Worm (Caenorhabditis elegans): Measurements from ENCODE around the gene ZK1067.3.

ZK1067.3 gene

DNA sequence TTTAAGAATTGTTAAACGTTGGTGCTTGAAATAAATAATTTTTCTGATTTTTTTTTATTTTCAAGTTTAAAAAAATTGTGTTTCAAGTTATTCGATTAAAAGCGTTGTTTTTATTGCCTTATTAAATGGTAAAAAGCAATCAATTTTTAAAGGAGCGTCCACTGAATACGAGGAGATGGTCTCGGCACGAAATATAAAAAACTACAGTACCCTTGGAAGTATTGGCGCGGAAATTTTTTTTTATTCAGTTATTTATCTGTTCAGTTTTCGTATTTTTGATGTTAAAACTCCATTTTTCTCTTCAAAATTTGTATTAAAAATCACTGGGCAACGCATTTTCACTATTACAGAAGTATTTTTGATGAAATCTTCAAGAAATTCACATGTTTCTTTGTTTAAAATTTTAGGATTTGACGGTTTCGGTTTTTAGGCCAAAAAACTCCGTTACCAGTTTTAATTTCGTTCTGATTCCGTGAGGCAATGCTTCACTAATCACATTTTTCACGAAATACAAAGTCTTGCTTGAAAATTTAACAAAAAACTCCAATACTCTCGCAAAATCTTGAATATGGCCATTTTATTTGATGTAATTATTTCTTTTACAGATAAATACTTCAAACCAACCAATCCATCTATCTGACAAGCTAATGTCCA lies 9.9 kb upstream of the ZK1067.3 start, which contains the start of gene znfx-1:
znfx-1 (plus strand) TSS at position 604 of the 654 bp plus-strand sequence.
- TF ChIP-seq dao-5 (tag; optimal IDR thresholded peaks at IDR 0.05), result no peak
- TF ChIP-seq him-1 (tag; optimal IDR thresholded peaks at IDR 0.05), result no peak
- peak; percentile 46 for TF ChIP-seq W03F9.2 (tag; optimal IDR thresholded peaks at IDR 0.05)

- no peak for TF ChIP-seq dao-5 (tag; optimal IDR thresholded peaks at IDR 0.05)
- no peak for TF ChIP-seq W03F9.2 (tag; optimal IDR thresholded peaks at IDR 0.05)
- no peak for TF ChIP-seq him-1 (tag; optimal IDR thresholded peaks at IDR 0.05)
Measured at ce11 chrII:9227134-9227533, 4.1 kb downstream of the ZK1067.3 start, which contains the start of gene abu-14. Gene abu-14, minus strand, starts transcription at chrII:9227214.

- no peak for TF ChIP-seq dao-5 (tag; optimal IDR thresholded peaks at IDR 0.05)
- no peak for TF ChIP-seq him-1 (tag; optimal IDR thresholded peaks at IDR 0.05)
- no peak for TF ChIP-seq W03F9.2 (tag; optimal IDR thresholded peaks at IDR 0.05)
Measured at ce11 chrII:9231240-9231639, 8.2 kb downstream of the ZK1067.3 start, which contains the start of gene gst-13. Gene gst-13, plus strand, starts transcription at chrII:9231457.

DNA sequence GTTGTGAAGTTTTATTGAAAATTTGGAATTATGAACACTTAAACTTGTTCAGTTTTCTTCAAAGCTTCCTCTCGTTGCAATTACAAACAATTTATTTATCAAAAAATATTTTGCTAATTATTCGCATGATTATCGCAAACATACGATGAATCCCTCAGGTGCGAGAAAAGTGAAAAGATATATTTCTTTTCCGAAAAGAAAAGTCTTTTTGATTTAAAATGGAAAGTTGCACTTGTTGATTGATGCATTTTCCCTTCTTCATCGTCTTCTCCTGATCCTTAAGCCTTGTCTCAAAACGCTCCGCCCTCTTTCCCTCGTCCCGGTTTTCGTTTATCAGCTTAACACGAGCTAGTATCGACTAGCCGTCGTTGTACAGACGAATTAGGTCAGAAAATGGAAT lies 9.4 kb downstream of the ZK1067.3 start:
- TF ChIP-seq W03F9.2 (tag; optimal IDR thresholded peaks at IDR 0.05), result no peak
- no peak for TF ChIP-seq dao-5 (tag; optimal IDR thresholded peaks at IDR 0.05)
- TF ChIP-seq him-1 (tag; optimal IDR thresholded peaks at IDR 0.05), result no peak

DNA sequence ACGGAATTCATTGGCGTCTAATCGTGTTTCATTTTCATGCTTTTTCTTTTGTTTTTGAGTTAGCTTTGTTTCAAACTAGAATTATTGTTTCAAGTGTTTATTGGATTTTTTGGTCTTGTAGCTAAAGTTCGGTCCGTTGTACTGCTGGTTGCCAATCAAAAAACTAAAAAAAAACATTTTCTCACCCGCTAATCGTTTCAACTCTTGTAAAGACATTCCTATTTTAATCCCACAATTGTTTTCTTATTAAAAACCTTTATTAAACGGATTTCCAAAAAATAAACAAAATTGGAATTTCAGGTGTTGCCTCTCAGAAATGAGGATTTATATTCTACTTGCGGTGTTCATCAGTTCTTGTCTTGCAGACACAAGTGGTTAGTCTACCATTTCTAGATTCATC lies 9.9 kb downstream of the ZK1067.3 start, which contains the start of gene T26C5.2:
T26C5.2 (plus strand) TSS at position 301 of the 400 bp plus-strand sequence.
- TF ChIP-seq dao-5 (tag; optimal IDR thresholded peaks at IDR 0.05), result no peak
- TF ChIP-seq him-1 (tag; optimal IDR thresholded peaks at IDR 0.05), result no peak
- no peak for TF ChIP-seq W03F9.2 (tag; optimal IDR thresholded peaks at IDR 0.05)

DNA sequence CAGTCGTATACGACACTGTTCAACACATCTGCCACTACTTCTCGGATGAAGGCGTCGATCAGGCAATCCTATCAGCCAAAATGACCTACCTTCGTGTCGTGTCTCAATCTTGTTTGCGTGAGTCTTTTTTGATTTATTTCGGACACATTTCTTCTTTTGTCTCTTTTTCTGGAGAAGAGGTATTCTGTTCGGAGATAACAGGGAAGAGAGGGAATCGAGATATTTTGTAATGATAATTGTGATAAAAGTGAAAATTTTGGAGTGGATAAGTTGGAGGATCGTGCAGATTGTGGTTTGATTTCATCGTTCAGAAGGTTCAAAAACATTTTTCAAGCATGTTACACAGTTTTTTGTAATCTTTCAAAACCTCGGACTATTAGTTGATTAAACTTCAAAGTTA lies 10.7 kb downstream of the ZK1067.3 start:
- TF ChIP-seq W03F9.2 (tag; optimal IDR thresholded peaks at IDR 0.05) (no peak), him-1 (tag; optimal IDR thresholded peaks at IDR 0.05) (no peak), dao-5 (tag; optimal IDR thresholded peaks at IDR 0.05) (no peak)

DNA sequence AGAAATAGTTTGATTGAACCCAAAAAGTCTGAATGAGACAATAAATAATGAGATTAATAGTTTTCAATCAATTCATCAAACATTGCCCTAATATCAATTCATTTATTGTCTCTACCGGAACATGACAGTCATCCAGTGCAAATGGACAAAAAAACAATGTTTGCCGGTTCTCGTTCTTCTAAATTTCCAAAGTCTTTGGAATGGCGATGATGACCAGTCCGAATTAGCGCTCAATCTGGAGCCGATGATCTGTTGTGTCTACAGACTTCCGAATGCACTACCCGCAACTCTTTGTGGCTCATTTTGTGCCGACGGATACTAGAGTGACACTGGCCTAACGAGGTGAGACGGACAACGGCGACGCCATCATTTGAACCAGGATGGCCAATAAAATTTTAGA lies 13.2 kb downstream of the ZK1067.3 start, which contains the start of gene T26C5.3:
T26C5.3 (plus strand) TSS at position 301 of the 400 bp plus-strand sequence.
- TF ChIP-seq W03F9.2 (tag; optimal IDR thresholded peaks at IDR 0.05), result no peak
- TF ChIP-seq dao-5 (tag; optimal IDR thresholded peaks at IDR 0.05), result no peak
- TF ChIP-seq him-1 (tag; optimal IDR thresholded peaks at IDR 0.05), result no peak

DNA sequence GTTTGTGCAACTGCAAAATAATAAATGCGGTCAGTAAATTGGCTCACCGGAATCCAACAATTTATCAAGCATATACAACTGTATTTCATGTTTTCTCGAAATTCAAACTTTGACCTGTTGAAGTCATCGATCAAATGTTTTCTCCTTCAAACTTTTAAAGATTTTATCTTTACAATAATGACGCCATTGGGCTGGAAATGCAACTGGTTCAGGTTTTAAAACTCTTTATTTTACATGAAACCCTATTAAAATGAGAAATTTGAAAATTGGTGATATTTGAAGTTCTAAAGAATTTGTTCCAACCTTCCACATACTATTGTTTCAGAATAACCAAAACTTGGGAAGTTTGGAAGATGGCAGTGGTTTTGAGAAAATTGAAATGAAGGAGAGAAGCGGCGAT lies 13.9 kb downstream of the ZK1067.3 start:
- TF ChIP-seq dao-5 (tag; optimal IDR thresholded peaks at IDR 0.05) (no peak), him-1 (tag; optimal IDR thresholded peaks at IDR 0.05) (no peak), W03F9.2 (tag; optimal IDR thresholded peaks at IDR 0.05) (no peak)

ce11 chrII:9237719-9238118 lies 14.7 kb downstream of the ZK1067.3 start:
- no peak for TF ChIP-seq dao-5 (tag; optimal IDR thresholded peaks at IDR 0.05)
- no peak for TF ChIP-seq him-1 (tag; optimal IDR thresholded peaks at IDR 0.05)
- TF ChIP-seq W03F9.2 (tag; optimal IDR thresholded peaks at IDR 0.05), result no peak

ce11 chrII:9241610-9242009 lies 18.5 kb downstream of the ZK1067.3 start:
- no peak for TF ChIP-seq him-1 (tag; optimal IDR thresholded peaks at IDR 0.05)
- no peak for TF ChIP-seq W03F9.2 (tag; optimal IDR thresholded peaks at IDR 0.05)
- no peak for TF ChIP-seq dao-5 (tag; optimal IDR thresholded peaks at IDR 0.05)

ce11 chrII:9242804-9243203 lies 19.7 kb downstream of the ZK1067.3 start:
- TF ChIP-seq W03F9.2 (tag; optimal IDR thresholded peaks at IDR 0.05) (no peak), him-1 (tag; optimal IDR thresholded peaks at IDR 0.05) (no peak), dao-5 (tag; optimal IDR thresholded peaks at IDR 0.05) (no peak)

ce11 chrII:9246648-9247047 lies 23.6 kb downstream of the ZK1067.3 start, which contains the start of gene T26C5.5:
Gene T26C5.5, minus strand, starts transcription at chrII:9246748.
- no peak for TF ChIP-seq dao-5 (tag; optimal IDR thresholded peaks at IDR 0.05)
- no peak for TF ChIP-seq W03F9.2 (tag; optimal IDR thresholded peaks at IDR 0.05)
- TF ChIP-seq him-1 (tag; optimal IDR thresholded peaks at IDR 0.05), result no peak

DNA sequence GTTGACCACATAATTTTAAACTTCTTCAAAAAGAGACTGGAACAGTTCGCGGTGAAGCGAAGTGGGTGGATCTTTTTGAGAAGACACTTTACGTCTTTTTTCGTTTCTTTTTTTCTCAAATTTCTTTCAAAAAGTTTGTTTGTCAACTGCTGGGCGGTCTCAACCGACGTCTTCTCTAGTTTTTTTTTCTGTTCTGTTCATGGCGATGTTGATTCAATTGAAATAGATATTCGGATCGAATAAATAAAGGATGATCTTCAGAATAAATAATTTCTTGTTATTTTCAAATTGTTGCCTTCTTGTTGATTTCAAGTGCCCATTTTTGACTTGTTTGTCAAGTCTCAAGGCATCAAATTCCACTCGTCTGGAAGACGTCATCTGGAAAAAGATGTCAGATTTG lies 27.4 kb downstream of the ZK1067.3 start, which contains the start of gene T26C5.4:
T26C5.4 (minus strand) TSS at position 101 of the 400 bp plus-strand sequence.
- TF ChIP-seq him-1 (tag; optimal IDR thresholded peaks at IDR 0.05), result no peak

ce11 chrII:9251529-9251928 lies 28.5 kb downstream of the ZK1067.3 start:
- no peak for TF ChIP-seq dao-5 (tag; optimal IDR thresholded peaks at IDR 0.05)
- no peak for TF ChIP-seq him-1 (tag; optimal IDR thresholded peaks at IDR 0.05)
- no peak for TF ChIP-seq W03F9.2 (tag; optimal IDR thresholded peaks at IDR 0.05)

ce11 chrII:9254187-9254586 lies 31.1 kb downstream of the ZK1067.3 start, which contains the start of gene nlp-82:
Gene nlp-82, minus strand, starts transcription at chrII:9254287.
- TF ChIP-seq him-1 (tag; optimal IDR thresholded peaks at IDR 0.05), result no peak
- TF ChIP-seq W03F9.2 (tag; optimal IDR thresholded peaks at IDR 0.05), result no peak
- TF ChIP-seq dao-5 (tag; optimal IDR thresholded peaks at IDR 0.05), result no peak
